Worm (Caenorhabditis elegans) whole organism, L4 larva: Measurements from ENCODE around the gene col-179.
A peak's percentile ranks its signal among the peaks of the same experiment; 100 is the strongest.

Experiments used
- F10B5.3 ChIP-seq: sonication (generic microtip); optimal IDR thresholded peaks from 2 replicates; lab custom pipeline; 2016; ENCODE audit warnings: mild to moderate bottlenecking, missing genetic modification characterization, missing compliant biosample characterization
- F26F4.8 ChIP-seq: fragments of 200-800 bp; sonication (Bioruptor generic); conservative IDR thresholded peaks from 2 replicates; pipeline ENCODE4 v1.3.6; 2022; ENCODE audit warnings: missing genetic modification characterization, missing compliant biosample characterization
- F37D6.2 ChIP-seq: sonication (generic microtip); optimal IDR thresholded peaks from 2 replicates; lab custom pipeline; 2016; ENCODE audit warnings: mild to moderate bottlenecking, missing genetic modification characterization, missing compliant biosample characterization
- F44E2.7 ChIP-seq: fragments of 200-800 bp; sonication (Bioruptor generic); IDR thresholded peaks from 2 replicates; pipeline ENCODE4 v2.1.2; 2022; ENCODE audit warnings: missing genetic modification characterization, missing compliant biosample characterization
- T26A8.4 ChIP-seq: fragments of 200-800 bp; sonication (Bioruptor generic); IDR thresholded peaks from 2 replicates; pipeline ENCODE4 v1.3.6; 2022; ENCODE audit warnings: missing genetic modification characterization, missing compliant biosample characterization
- Y48G9A.11 ChIP-seq: fragments of 200-800 bp; sonication (Bioruptor generic); IDR thresholded peaks from 2 replicates; pipeline ENCODE4 v1.3.6; 2022; ENCODE audit warnings: missing genetic modification reagents, missing genetic modification characterization, missing compliant biosample characterization
- Y5F2A.4 ChIP-seq: fragments of 200-800 bp; sonication (Bioruptor generic); optimal IDR thresholded peaks from 2 replicates; lab custom pipeline; 2018; ENCODE audit warnings: mild to moderate bottlenecking, missing genetic modification characterization, missing compliant biosample characterization
- Y75B8A.6 ChIP-seq: fragments of 200-800 bp; sonication (Bioruptor generic); IDR thresholded peaks from 2 replicates; pipeline ENCODE4 v1.3.6; 2022; ENCODE audit warnings: missing genetic modification reagents, missing genetic modification characterization, missing compliant biosample characterization
- ama-1 ChIP-seq: fragments of 150-350 bp; optimal IDR thresholded peaks from 2 replicates; lab custom pipeline; 2014; ENCODE audit warnings: inconsistent platforms, mixed read lengths
- arid-1 ChIP-seq: fragments of 200-800 bp; sonication (Bioruptor generic); conservative IDR thresholded peaks from 2 replicates; pipeline ENCODE4 v1.3.6; 2022; ENCODE audit warnings: missing genetic modification reagents, missing genetic modification characterization, missing compliant biosample characterization
- ceh-62 ChIP-seq: sonication (generic microtip); optimal IDR thresholded peaks from 2 replicates; lab custom pipeline; 2017; ENCODE audit warnings: missing biosample characterization, missing genetic modification characterization
- ceh-82 ChIP-seq: sonication (generic microtip); optimal IDR thresholded peaks from 2 replicates; lab custom pipeline; 2017; ENCODE audit warnings: missing biosample characterization, missing genetic modification characterization
- ctbp-1 ChIP-seq: fragments of 200-800 bp; sonication (Bioruptor generic); IDR thresholded peaks from 2 replicates; pipeline ENCODE4 v1.3.6; 2022; ENCODE audit warnings: missing genetic modification reagents, missing genetic modification characterization, missing compliant biosample characterization
- daf-16 ChIP-seq, 3 experiments: sonication (generic microtip); optimal IDR thresholded peaks; 2 replicates each; lab custom pipeline; 2016 to 2017; ENCODE audit warnings: missing genetic modification characterization in 3 of 3, missing genetic modification reagents in 3 of 3, mild to moderate bottlenecking in 2 of 3, missing compliant biosample characterization in 2 of 3, missing biosample characterization in 1 of 3, moderate library complexity in 1 of 3
- daf-8 ChIP-seq: fragments of 200-800 bp; sonication (Bioruptor generic); IDR thresholded peaks from 2 replicates; pipeline ENCODE4 v1.3.6; 2022; ENCODE audit warnings: missing genetic modification characterization, missing compliant biosample characterization
- dmd-9 ChIP-seq: fragments of 200-800 bp; sonication (Bioruptor generic); IDR thresholded peaks from 2 replicates; pipeline ENCODE4 v1.3.6; 2022; ENCODE audit warnings: missing genetic modification reagents, missing genetic modification characterization, missing compliant biosample characterization
- dpl-1 ChIP-seq: fragments of 150-350 bp; optimal IDR thresholded peaks from 2 replicates; lab custom pipeline; 2014; ENCODE audit warnings: missing biosample characterization, missing genetic modification reagents, missing genetic modification characterization
- dve-1 ChIP-seq: sonication (generic microtip); optimal IDR thresholded peaks from 2 replicates; lab custom pipeline; 2017; ENCODE audit warnings: antibody characterized with exemption, mild to moderate bottlenecking, missing genetic modification characterization, missing compliant biosample characterization; ENCODE audit not compliant: insufficient read depth
- gei-8 ChIP-seq: fragments of 200-800 bp; sonication (Bioruptor generic); optimal IDR thresholded peaks from 2 replicates; lab custom pipeline; 2018; ENCODE audit warnings: mild to moderate bottlenecking, missing genetic modification characterization, missing compliant biosample characterization
- hlh-11 ChIP-seq: fragments of 200-800 bp; sonication (Bioruptor generic); optimal IDR thresholded peaks from 2 replicates; lab custom pipeline; 2018; ENCODE audit warnings: mild to moderate bottlenecking, missing genetic modification characterization, missing compliant biosample characterization
- hlh-30 ChIP-seq: sonication (generic microtip); optimal IDR thresholded peaks from 2 replicates; lab custom pipeline; 2017; ENCODE audit warnings: antibody characterized with exemption, mild to moderate bottlenecking, missing genetic modification characterization, missing compliant biosample characterization; ENCODE audit not compliant: insufficient read depth
- hmg-1.1 ChIP-seq: fragments of 200-800 bp; sonication (Bioruptor generic); IDR thresholded peaks from 2 replicates; pipeline ENCODE4 v1.3.6; 2022; ENCODE audit warnings: missing genetic modification reagents, missing genetic modification characterization, missing compliant biosample characterization
- lin-1 ChIP-seq: fragments of 200-800 bp; sonication (Bioruptor generic); IDR thresholded peaks from 2 replicates; pipeline ENCODE4 v1.3.6; 2022; ENCODE audit warnings: missing genetic modification reagents, missing genetic modification characterization, missing compliant biosample characterization
- lin-15B ChIP-seq: fragments of 150-350 bp; sonication (generic microtip); optimal IDR thresholded peaks from 3 replicates; lab custom pipeline; 2014; ENCODE audit warnings: missing biosample characterization, missing genetic modification characterization
- madf-5 ChIP-seq, 2 experiments: fragments of 200-800 bp; sonication (Bioruptor generic); IDR thresholded peaks; 2 replicates each; pipeline ENCODE4 v1.3.6; 2022; ENCODE audit warnings: missing compliant biosample characterization in 2 of 2, missing genetic modification characterization in 2 of 2
- mdl-1 ChIP-seq, 2 experiments: fragments of 150-350 bp in 1 of 2; sonication (generic microtip) in 1 of 2; optimal IDR thresholded peaks; 2 replicates each; lab custom pipeline; 2014 to 2017; ENCODE audit warnings: missing biosample characterization in 2 of 2, missing genetic modification characterization in 2 of 2
- mdt-29 ChIP-seq: fragments of 200-800 bp; sonication (Bioruptor generic); IDR thresholded peaks from 2 replicates; pipeline ENCODE4 v1.3.6; 2022; ENCODE audit warnings: missing genetic modification reagents, missing genetic modification characterization, missing compliant biosample characterization
- mxl-2 ChIP-seq: fragments of 200-800 bp; sonication (Bioruptor generic); conservative IDR thresholded peaks from 2 replicates; pipeline ENCODE4 v1.3.6; 2022; ENCODE audit warnings: missing genetic modification reagents, missing genetic modification characterization, missing compliant biosample characterization
- mxl-3 ChIP-seq: fragments of 200-800 bp; sonication (Bioruptor generic); optimal IDR thresholded peaks from 2 replicates; lab custom pipeline; 2018; ENCODE audit warnings: mild to moderate bottlenecking, missing genetic modification characterization, missing compliant biosample characterization
- nhr-102 ChIP-seq: sonication (generic microtip); optimal IDR thresholded peaks from 2 replicates; lab custom pipeline; 2016; ENCODE audit warnings: mild to moderate bottlenecking, missing genetic modification characterization, moderate library complexity, missing compliant biosample characterization
- nhr-111 ChIP-seq: fragments of 200-800 bp; sonication (Bioruptor generic); optimal IDR thresholded peaks from 2 replicates; lab custom pipeline; 2018; ENCODE audit warnings: mild to moderate bottlenecking, missing genetic modification characterization, missing compliant biosample characterization
- nhr-25 ChIP-seq: sonication (generic microtip); optimal IDR thresholded peaks from 2 replicates; lab custom pipeline; 2017; ENCODE audit warnings: missing genetic modification characterization, mild to moderate bottlenecking, missing compliant biosample characterization, antibody characterized with exemption, moderate library complexity, borderline replicate concordance; ENCODE audit not compliant: insufficient read depth
- nhr-28 ChIP-seq: fragments of 150-350 bp; optimal IDR thresholded peaks from 2 replicates; lab custom pipeline; 2014; ENCODE audit warnings: missing biosample characterization, missing genetic modification characterization
- nhr-48 ChIP-seq: sonication (generic microtip); optimal IDR thresholded peaks from 2 replicates; lab custom pipeline; 2016; ENCODE audit warnings: mild to moderate bottlenecking, missing genetic modification characterization, missing compliant biosample characterization
- nhr-6 ChIP-seq: fragments of 150-350 bp; optimal IDR thresholded peaks from 2 replicates; lab custom pipeline; 2014; ENCODE audit warnings: missing biosample characterization, missing genetic modification characterization
- nhr-76 ChIP-seq: fragments of 150-350 bp; optimal IDR thresholded peaks from 2 replicates; lab custom pipeline; 2014; ENCODE audit warnings: missing biosample characterization, missing genetic modification characterization
- nhr-77 ChIP-seq: fragments of 150-350 bp; optimal IDR thresholded peaks from 2 replicates; lab custom pipeline; 2014; ENCODE audit warnings: missing biosample characterization, missing genetic modification characterization
- pqm-1 ChIP-seq: sonication (generic microtip); optimal IDR thresholded peaks from 2 replicates; lab custom pipeline; 2017; ENCODE audit warnings: missing biosample characterization, missing genetic modification characterization
- rbr-2 ChIP-seq: sonication (generic microtip); optimal IDR thresholded peaks from 2 replicates; lab custom pipeline; 2016; ENCODE audit warnings: missing genotype, missing genetic modification characterization, missing compliant biosample characterization
- skn-1 ChIP-seq: fragments of 150-350 bp; optimal IDR thresholded peaks from 2 replicates; lab custom pipeline; 2014; ENCODE audit warnings: missing biosample characterization, missing genetic modification characterization
- snpc-1.2 ChIP-seq: fragments of 200-800 bp; sonication (Bioruptor generic); IDR thresholded peaks from 2 replicates; pipeline ENCODE4 v1.3.6; 2022; ENCODE audit warnings: missing genetic modification reagents, missing genetic modification characterization, missing compliant biosample characterization
- tra-1 ChIP-seq: fragments of 200-800 bp; sonication (Bioruptor generic); IDR thresholded peaks from 2 replicates; pipeline ENCODE4 v1.3.6; 2022; ENCODE audit warnings: missing genetic modification reagents, missing genetic modification characterization, missing compliant biosample characterization
- unc-39 ChIP-seq: sonication (generic microtip); optimal IDR thresholded peaks from 2 replicates; lab custom pipeline; 2017; ENCODE audit warnings: missing biosample characterization, missing genetic modification characterization
- unc-62 ChIP-seq, 3 experiments: fragments of 150-350 bp in 1 of 3; sonication (generic microtip); optimal IDR thresholded peaks in 2 of 3; peaks in 1 of 3; 1 replicate in 1 of 3; 2 replicates in 2 of 3; lab custom pipeline; 2014 to 2017; ENCODE audit warnings: missing biosample characterization in 3 of 3, missing genetic modification characterization in 3 of 3, missing genetic modification reagents in 3 of 3, missing genotype in 1 of 3
- vab-7 ChIP-seq: fragments of 200-800 bp; sonication (Bioruptor generic); IDR thresholded peaks from 2 replicates; pipeline ENCODE4 v1.3.6; 2022; ENCODE audit warnings: missing genetic modification reagents, missing genetic modification characterization, missing compliant biosample characterization
- zag-1 ChIP-seq: fragments of 150-350 bp; optimal IDR thresholded peaks from 2 replicates; lab custom pipeline; 2014; ENCODE audit warnings: missing biosample characterization, missing genetic modification characterization
- zfp-3 ChIP-seq: fragments of 200-800 bp; sonication (Bioruptor generic); conservative IDR thresholded peaks from 2 replicates; pipeline ENCODE4 v1.3.6; 2022; ENCODE audit warnings: missing genetic modification reagents, missing genetic modification characterization, missing compliant biosample characterization
- zip-11 ChIP-seq: fragments of 200-800 bp; sonication (Bioruptor generic); IDR thresholded peaks from 2 replicates; pipeline ENCODE4 v1.3.6; 2022; ENCODE audit warnings: missing genetic modification characterization, missing compliant biosample characterization
- zip-2 ChIP-seq: fragments of 150-350 bp; optimal IDR thresholded peaks from 2 replicates; lab custom pipeline; 2014; ENCODE audit warnings: missing biosample characterization, missing genetic modification characterization

col-179 gene

DNA sequence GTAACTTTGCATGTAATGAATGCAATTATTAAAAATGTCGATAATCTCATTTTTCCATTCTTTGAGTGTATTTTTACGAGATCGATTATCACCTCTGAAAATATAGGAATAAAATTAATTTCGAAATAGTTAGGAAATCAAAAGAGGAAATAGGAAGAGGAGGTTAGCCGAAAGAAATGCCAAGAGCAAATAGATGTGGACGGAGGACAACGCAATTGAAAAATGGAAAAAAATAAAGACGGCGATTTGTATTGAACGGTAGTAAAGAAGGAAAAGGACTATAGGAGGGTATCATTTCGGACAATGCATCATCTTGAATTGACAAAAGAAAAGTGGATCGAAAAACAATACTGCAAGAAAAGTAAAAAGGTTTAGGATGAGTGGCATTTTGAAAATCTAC is 11.8 kb upstream of the col-179 start, which contains the start of gene F13D2.1:
F13D2.1 (minus strand) TSS at position 101 of the 400 bp plus-strand sequence.
- TF ChIP-seq unc-62 (GFP tag; optimal IDR thresholded peaks at IDR 0.05 in 1 of 2; lab: Kevin White, UChicago) (peak in 1 of 2 experiments; percentile 5), unc-62 (tag; optimal IDR thresholded peaks at IDR 0.05; lab: Kevin White, UChicago) (no peak), Y75B8A.6 (GFP tag; lab: Robert Waterston, UW) (no peak)

DNA sequence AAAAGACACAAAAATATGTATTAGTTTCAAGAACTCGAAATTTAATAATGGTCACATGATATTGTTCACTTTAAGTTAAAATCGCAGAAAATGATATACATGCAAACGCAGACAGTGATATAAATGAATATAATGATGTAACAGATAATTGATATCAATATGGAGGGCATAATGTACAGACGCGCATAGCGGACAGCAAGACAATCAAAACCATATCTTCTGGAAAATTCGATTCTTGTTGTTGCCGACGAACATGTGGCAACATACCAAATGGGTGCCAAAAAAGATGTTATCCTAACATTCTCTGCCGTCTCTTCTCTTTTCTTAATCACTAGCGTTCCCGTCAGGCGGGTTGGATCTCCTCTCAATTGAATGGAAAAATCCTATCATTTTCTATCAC is 10.8 kb upstream of the col-179 start:
- no peak for TF ChIP-seq T26A8.4 (GFP tag; lab: Robert Waterston, UW)
- TF ChIP-seq F44E2.7 (GFP tag; lab: Robert Waterston, UW) = no peak
- no peak for TF ChIP-seq F26F4.8 (GFP tag; lab: Robert Waterston, UW)
- no peak for TF ChIP-seq nhr-77 (tag; lab: Kevin White, UChicago)
- TF ChIP-seq tra-1 = no peak
- TF ChIP-seq mdt-29 = no peak
- peak; percentile 56 for TF ChIP-seq hlh-11 (tag; lab: Kevin White, UChicago)
- TF ChIP-seq nhr-6 = no peak
- TF ChIP-seq madf-5 (GFP tag; IDR thresholded peaks at IDR 0.05; lab: Robert Waterston, UW) = no peak
- no peak for TF ChIP-seq ceh-82 (tag; lab: Kevin White, UChicago)
- no peak for TF ChIP-seq dpl-1 (GFP tag; lab: Kevin White, UChicago)
- no peak for TF ChIP-seq zag-1
- no peak for TF ChIP-seq ctbp-1 (GFP tag; lab: Robert Waterston, UW)
- no peak for TF ChIP-seq dve-1
- TF ChIP-seq daf-8 (GFP tag; lab: Robert Waterston, UW) = no peak
- no peak for TF ChIP-seq daf-16 (GFP tag; optimal IDR thresholded peaks at IDR 0.05; lab: Kevin White, UChicago)
- no peak for TF ChIP-seq daf-16 (tag; optimal IDR thresholded peaks at IDR 0.05; lab: Kevin White, UChicago)
- no peak for TF ChIP-seq lin-1 (GFP tag; lab: Robert Waterston, UW)
- TF ChIP-seq pqm-1 (tag; lab: Kevin White, UChicago) = no peak
- TF ChIP-seq vab-7 (GFP tag; lab: Robert Waterston, UW) = no peak
- no peak for TF ChIP-seq Y5F2A.4
- no peak for TF ChIP-seq rbr-2 (tag; lab: Kevin White, UChicago)
- no peak for TF ChIP-seq lin-15B (tag; lab: Kevin White, UChicago)
- no peak for TF ChIP-seq ceh-62 (tag; lab: Kevin White, UChicago)
- no peak for TF ChIP-seq nhr-76 (tag; lab: Kevin White, UChicago)
- TF ChIP-seq F37D6.2 = no peak
- TF ChIP-seq Y48G9A.11 = no peak
- TF ChIP-seq dmd-9 (GFP tag; lab: Robert Waterston, UW) = no peak
- TF ChIP-seq arid-1 (GFP tag; lab: Robert Waterston, UW) = no peak
- TF ChIP-seq zfp-3 (GFP tag; lab: Robert Waterston, UW) = no peak
- peak; percentile 46 for TF ChIP-seq hlh-30 (tag; lab: Kevin White, UChicago)
- no peak for TF ChIP-seq unc-39 (tag; lab: Kevin White, UChicago)
- peak; percentile 63 for TF ChIP-seq mxl-3
- TF ChIP-seq nhr-48 (tag; lab: Kevin White, UChicago) = peak; percentile 3
- TF ChIP-seq mxl-2 (GFP tag; lab: Robert Waterston, UW) = no peak
- TF ChIP-seq skn-1 = no peak
- TF ChIP-seq F10B5.3 (tag; lab: Kevin White, UChicago) = no peak
- no peak for TF ChIP-seq zip-11 (GFP tag; lab: Robert Waterston, UW)
- no peak for TF ChIP-seq zip-2
- no peak for TF ChIP-seq hmg-1.1
- no peak for TF ChIP-seq snpc-1.2 (GFP tag; lab: Robert Waterston, UW)
- no peak for TF ChIP-seq nhr-111 (GFP tag; lab: Kevin White, UChicago)
- no peak for TF ChIP-seq nhr-25
- TF ChIP-seq ama-1 (lab: Kevin White, UChicago) = no peak
- peak; percentile 24 for TF ChIP-seq nhr-28 (tag; lab: Kevin White, UChicago)
- no peak for TF ChIP-seq nhr-102 (tag; lab: Kevin White, UChicago)
- peak in 1 of 2 experiments; percentile 45 for TF ChIP-seq mdl-1 (tag; optimal IDR thresholded peaks at IDR 0.05; lab: Kevin White, UChicago)
- no peak for TF ChIP-seq gei-8 (GFP tag; lab: Kevin White, UChicago)
